Worm (Caenorhabditis elegans) whole organism, L2 larva: ENCODE measurements around the gene acp-3.

Experiments used
- R02D3.7 ChIP-seq: fragments of 150-350 bp; optimal IDR thresholded peaks from 2 replicates; lab custom pipeline; 2014; ENCODE audit warnings: missing biosample characterization, missing genetic modification characterization
- alr-1 ChIP-seq: fragments of 150-350 bp; optimal IDR thresholded peaks from 2 replicates; lab custom pipeline; 2014; ENCODE audit warnings: missing biosample characterization, missing genetic modification characterization
- blmp-1 ChIP-seq: sonication (generic microtip); optimal IDR thresholded peaks from 2 replicates; lab custom pipeline; 2017; ENCODE audit warnings: missing genetic modification characterization, mild to moderate bottlenecking, missing compliant biosample characterization, antibody characterized with exemption, moderate library complexity; ENCODE audit not compliant: insufficient read depth
- mab-5 ChIP-seq: fragments of 150-350 bp; optimal IDR thresholded peaks from 2 replicates; lab custom pipeline; 2014; ENCODE audit warnings: missing biosample characterization, missing genetic modification characterization
- unc-39 ChIP-seq: fragments of 150-350 bp; optimal IDR thresholded peaks from 2 replicates; lab custom pipeline; 2014; ENCODE audit warnings: missing biosample characterization, missing genetic modification characterization

- no peak for TF ChIP-seq R02D3.7
- no peak for TF ChIP-seq blmp-1
- no peak for TF ChIP-seq unc-39 (tag; lab: Kevin White, UChicago)
- TF ChIP-seq mab-5: no peak
- TF ChIP-seq alr-1: no peak
These were observed 47.6 kb upstream of the acp-3 start for ce11 chrII:8484546-8484945.
